Fruit fly (Drosophila melanogaster) whole organism, embryonic: ENCODE results near the gene CG33268.

Experiments used
- B-H1 ChIP-seq: fragments of 200-800 bp; sonication (Bioruptor generic); IDR thresholded peaks from 3 replicates; pipeline ENCODE4 v1.3.6; 2022; ENCODE audit warnings: missing biosample characterization, missing genetic modification characterization
- CG12769 ChIP-seq: fragments of 200-800 bp; sonication (Bioruptor generic); optimal IDR thresholded peaks from 2 replicates; lab custom pipeline; 2019; ENCODE audit warnings: missing biosample characterization, mild to moderate bottlenecking, missing genetic modification characterization, moderate library complexity
- CG15514 ChIP-seq: fragments of 200-800 bp; sonication (Bioruptor generic); optimal IDR thresholded peaks from 3 replicates; lab custom pipeline; 2017; ENCODE audit warnings: missing biosample characterization, missing genetic modification characterization, mild to moderate bottlenecking, moderate library complexity, missing genetic modification reagents
- CG2120 ChIP-seq: fragments of 200-800 bp; sonication (Bioruptor generic); optimal IDR thresholded peaks from 3 replicates; lab custom pipeline; 2016; ENCODE audit warnings: missing biosample characterization, missing genetic modification characterization
- CG2678 ChIP-seq: fragments of 200-800 bp; sonication (Bioruptor generic); optimal IDR thresholded peaks from 3 replicates; lab custom pipeline; 2019; ENCODE audit warnings: missing biosample characterization, mild to moderate bottlenecking, missing genetic modification characterization, moderate library complexity
- CG3838 ChIP-seq: fragments of 200-800 bp; sonication (Bioruptor generic); optimal IDR thresholded peaks from 3 replicates; lab custom pipeline; 2016; ENCODE audit warnings: missing biosample characterization, missing genetic modification characterization
- CG9215 ChIP-seq: fragments of 200-800 bp; sonication (Bioruptor generic); IDR thresholded peaks from 2 replicates; pipeline ENCODE4 v1.3.6; 2022; ENCODE audit warnings: missing biosample characterization, missing genetic modification characterization
- Dfd ChIP-seq, 2 experiments: fragments of >200 bp; optimal IDR thresholded peaks; 2 replicates each; lab custom pipeline; 2017; ENCODE audit warnings: missing biosample characterization in 2 of 2, missing genetic modification characterization in 2 of 2
- HLH3B ChIP-seq: fragments of 200-800 bp; sonication (Bioruptor generic); IDR thresholded peaks from 2 replicates; pipeline ENCODE4 v1.3.6; 2022; ENCODE audit warnings: missing biosample characterization, missing genetic modification characterization
- Med ChIP-seq: fragments of 200-800 bp; sonication (Bioruptor generic); peaks from one replicate; lab custom pipeline; 2016; ENCODE audit warnings: missing biosample characterization, missing genetic modification characterization, mild to moderate bottlenecking, inconsistent platforms, moderate library complexity
- Meics ChIP-seq: fragments of 200-800 bp; sonication (Bioruptor generic); optimal IDR thresholded peaks from 2 replicates; lab custom pipeline; 2017; ENCODE audit warnings: missing biosample characterization, mild to moderate bottlenecking, missing genetic modification characterization
- Rfx ChIP-seq: fragments of 200-800 bp; sonication (Bioruptor generic); IDR thresholded peaks from 2 replicates; pipeline ENCODE4 v1.3.6; 2022; ENCODE audit warnings: missing biosample characterization, missing genetic modification characterization
- TFAM ChIP-seq: fragments of 200-800 bp; sonication (Bioruptor generic); optimal IDR thresholded peaks from 2 replicates; lab custom pipeline; 2017; ENCODE audit warnings: missing biosample characterization, missing genetic modification characterization, inconsistent platforms
- ac ChIP-seq: fragments of 200-800 bp; sonication (Bioruptor generic); optimal IDR thresholded peaks from 3 replicates; lab custom pipeline; 2017; ENCODE audit warnings: missing biosample characterization, mild to moderate bottlenecking, missing genetic modification characterization
- bsh ChIP-seq, 2 experiments: fragments of 200-800 bp; sonication (Bioruptor generic); optimal IDR thresholded peaks; 2 replicates each; lab custom pipeline; 2017 to 2018; ENCODE audit warnings: mild to moderate bottlenecking in 2 of 2, missing biosample characterization in 2 of 2, missing genetic modification characterization in 2 of 2, moderate library complexity in 1 of 2
- chinmo ChIP-seq: fragments of 200-800 bp; sonication (Bioruptor generic); IDR thresholded peaks from 4 replicates; pipeline ENCODE4 v1.3.6; 2022; ENCODE audit warnings: missing biosample characterization, missing genetic modification characterization; ENCODE audit not compliant: partially characterized antibody
- dysf ChIP-seq: fragments of 200-800 bp; sonication (Bioruptor generic); IDR thresholded peaks from 3 replicates; pipeline ENCODE4 v1.3.6; 2022; ENCODE audit warnings: missing biosample characterization, missing genetic modification characterization
- gfzf ChIP-seq: fragments of 200-800 bp; sonication (Bioruptor generic); optimal IDR thresholded peaks from 2 replicates; lab custom pipeline; 2016; ENCODE audit warnings: missing biosample characterization, mild to moderate bottlenecking, missing genetic modification characterization, moderate library complexity
- grau ChIP-seq: fragments of 200-800 bp; optimal IDR thresholded peaks from 3 replicates; lab custom pipeline; 2019; ENCODE audit warnings: missing biosample characterization, mild to moderate bottlenecking, missing genetic modification characterization, moderate library complexity
- rib ChIP-seq: fragments of 200-800 bp; sonication (Bioruptor generic); IDR thresholded peaks from 2 replicates; pipeline ENCODE4 v1.3.6; 2022; ENCODE audit warnings: missing biosample characterization, missing genetic modification characterization
- ro ChIP-seq: fragments of 200-800 bp; sonication (Bioruptor generic); IDR thresholded peaks from 2 replicates; pipeline ENCODE4 v1.3.6; 2022; ENCODE audit warnings: missing biosample characterization, missing genetic modification characterization
- sd ChIP-seq: fragments of 200-800 bp; sonication (Bioruptor generic); optimal IDR thresholded peaks from 3 replicates; lab custom pipeline; 2018; ENCODE audit warnings: missing biosample characterization, mild to moderate bottlenecking, missing genetic modification characterization, moderate library complexity
- sens ChIP-seq: fragments of 200-800 bp; sonication (Bioruptor generic); peaks from one replicate; lab custom pipeline; 2016; ENCODE audit warnings: missing biosample characterization, missing genetic modification characterization
- sisA ChIP-seq: fragments of 200-800 bp; sonication (Bioruptor generic); IDR thresholded peaks from 2 replicates; pipeline ENCODE4 v1.3.6; 2022; ENCODE audit warnings: missing biosample characterization, missing genetic modification characterization
- slbo ChIP-seq: fragments of 200-800 bp; sonication (Bioruptor generic); IDR thresholded peaks from 2 replicates; pipeline ENCODE4 v1.3.6; 2022; ENCODE audit warnings: missing biosample characterization, missing genetic modification characterization

CG33268 gene

dm6 chr3L:11542948-11543347 is 48.1 kb downstream of the CG33268 start:
- TF ChIP-seq TFAM (GFP tag; lab: Kevin White, UChicago) (no peak), ro (no peak), rib (GFP tag; lab: Robert Waterston, UW) (no peak), Meics (GFP tag; lab: Kevin White, UChicago) (peak; percentile 3), CG9215 (GFP tag; lab: Robert Waterston, UW) (no peak), CG3838 (GFP tag; lab: Kevin White, UChicago) (no peak), CG12769 (peak; percentile 45), ac (GFP tag; lab: Kevin White, UChicago) (no peak), B-H1 (GFP tag; lab: Robert Waterston, UW) (no peak), CG15514 (GFP tag; lab: Kevin White, UChicago) (no peak), sd (peak; percentile 10), Rfx (GFP tag; lab: Robert Waterston, UW) (0 out of 2 replicates have a peak, but pooled peaks have one; percentile 33), gfzf (GFP tag; lab: Kevin White, UChicago) (no peak), sens (GFP tag; lab: Kevin White, UChicago) (peak; percentile 77), sisA (GFP tag; lab: Robert Waterston, UW) (no peak), chinmo (0 out of 4 replicates have a peak, but pooled peaks have one; percentile 40), Med (GFP tag; lab: Kevin White, UChicago) (peak; percentile 78), grau (tag; lab: Kevin White, UChicago) (peak; percentile 55), dysf (GFP tag; lab: Robert Waterston, UW) (peak; percentile 37; the same call in 1 of the 3 replicates), CG2678 (tag; lab: Kevin White, UChicago) (peak; percentile 16), CG2120 (peak; percentile 26), slbo (GFP tag; lab: Robert Waterston, UW) (peak; percentile 23; the same call in 1 of the 2 replicates), bsh (GFP tag; optimal IDR thresholded peaks at IDR 0.05; lab: Kevin White, UChicago) (no peak)

- TF ChIP-seq Dfd (GFP tag; optimal IDR thresholded peaks at IDR 0.05; lab: Kevin White, UChicago) (peak in 1 of 2 experiments; percentile 49), HLH3B (GFP tag; lab: Robert Waterston, UW) (no peak)
- TF ChIP-seq, all 482 proteins: peak for 1
Measured at dm6 chr3L:11542437-11542836, 48.6 kb downstream of the CG33268 start.
